Worm (Caenorhabditis elegans): ENCODE measurements around the gene cyn-13.

- TF ChIP-seq ceh-82 (tag; optimal IDR thresholded peaks at IDR 0.05) (no peak), nhr-28 (tag; optimal IDR thresholded peaks at IDR 0.05) (no peak), aly-2 (tag; optimal IDR thresholded peaks at IDR 0.05) (no peak), hmg-11 (tag; optimal IDR thresholded peaks at IDR 0.05) (no peak), egl-27 (tag; optimal IDR thresholded peaks at IDR 0.05) (no peak), jun-1 (tag; optimal IDR thresholded peaks at IDR 0.05) (no peak), unc-39 (tag; optimal IDR thresholded peaks at IDR 0.05) (no peak), nhr-237 (tag; optimal IDR thresholded peaks at IDR 0.05) (no peak), snpc-4 (tag; optimal IDR thresholded peaks at IDR 0.05) (no peak), pqm-1 (tag; optimal IDR thresholded peaks at IDR 0.05) (no peak), ZK546.5 (tag; optimal IDR thresholded peaks at IDR 0.05) (no peak)
Observed at ce11 chrIV:17105578-17105977, 10.9 kb downstream of the cyn-13 start.

Data from whole organism, L3 larva.